Worm (Caenorhabditis elegans) whole organism, L4 larva: ENCODE measurements around the gene F59G1.8.

Experiments
- aly-2 ChIP-seq: sonication (generic microtip); optimal IDR thresholded peaks from 2 replicates; lab custom pipeline; 2018; ENCODE audit warnings: missing biosample characterization, missing genetic modification characterization
- mep-1 ChIP-seq: fragments of 150-350 bp; sonication (generic microtip); optimal IDR thresholded peaks from 3 replicates; lab custom pipeline; 2014; ENCODE audit warnings: missing biosample characterization, missing genetic modification characterization
- php-3 ChIP-seq: fragments of 200-800 bp; sonication (Bioruptor generic); IDR thresholded peaks from 2 replicates; pipeline ENCODE4 v1.3.6; 2022; ENCODE audit warnings: missing genetic modification reagents, missing genetic modification characterization, missing compliant biosample characterization
- unc-39 ChIP-seq: sonication (generic microtip); optimal IDR thresholded peaks from 2 replicates; lab custom pipeline; 2017; ENCODE audit warnings: missing biosample characterization, missing genetic modification characterization

DNA sequence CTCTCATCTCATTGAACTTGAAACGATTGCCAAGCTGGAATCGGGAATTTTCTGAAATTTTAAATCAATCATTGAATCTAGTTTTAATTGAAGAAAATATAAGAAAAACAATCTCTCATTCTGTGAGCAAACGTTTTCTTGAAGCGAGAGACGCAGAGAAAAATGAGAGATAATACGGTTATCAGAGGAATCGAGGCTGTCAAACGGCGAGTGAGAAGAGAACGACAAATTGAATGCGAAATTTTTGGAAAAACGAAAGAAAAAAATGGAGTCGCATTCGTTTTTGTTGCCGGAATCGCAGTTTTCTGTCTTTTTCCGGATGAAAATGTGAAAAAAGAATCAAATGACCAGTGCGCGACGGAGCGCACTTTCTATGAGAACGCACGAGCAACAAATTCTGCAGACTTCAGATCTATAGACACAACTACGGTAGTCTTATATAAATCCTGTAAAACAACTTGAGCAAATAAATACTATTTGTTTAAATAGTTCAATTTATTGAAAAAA lies 32.7 kb upstream of the F59G1.8 start, which contains the start of gene tex-2:
- peak; percentile 53 for TF ChIP-seq mep-1 (tag; lab: Kevin White, UChicago)
- no peak for TF ChIP-seq aly-2
- no peak for TF ChIP-seq unc-39
- no peak for TF ChIP-seq php-3 (GFP tag; lab: Robert Waterston, UW)
